Fruit fly (Drosophila melanogaster) whole organism, prepupa: ENCODE data around the gene CG42759.

Source experiments
- CG10631 ChIP-seq: fragments of 200-800 bp; sonication (Bioruptor generic); optimal IDR thresholded peaks from 2 replicates; lab custom pipeline; 2016; ENCODE audit warnings: missing biosample characterization, missing genetic modification characterization
- CG11902 ChIP-seq: fragments of 200-800 bp; sonication (Bioruptor generic); optimal IDR thresholded peaks from 3 replicates; lab custom pipeline; 2016; ENCODE audit warnings: missing biosample characterization, missing genetic modification characterization
- CG15336 ChIP-seq: fragments of 200-800 bp; sonication (Bioruptor generic); IDR thresholded peaks from 2 replicates; pipeline ENCODE4 v1.3.6; 2022; ENCODE audit warnings: missing biosample characterization, missing genetic modification characterization
- CG32006 ChIP-seq: fragments of 200-800 bp; sonication (Bioruptor generic); optimal IDR thresholded peaks from 3 replicates; lab custom pipeline; 2017; ENCODE audit warnings: missing biosample characterization, mild to moderate bottlenecking, missing genetic modification characterization
- CG4318 ChIP-seq: fragments of 200-800 bp; sonication (Bioruptor generic); optimal IDR thresholded peaks from 3 replicates; lab custom pipeline; 2017; ENCODE audit warnings: missing biosample characterization, mild to moderate bottlenecking, missing genetic modification characterization
- CG6792 ChIP-seq: fragments of 200-800 bp; sonication (Bioruptor generic); optimal IDR thresholded peaks from 3 replicates; lab custom pipeline; 2016; ENCODE audit warnings: missing biosample characterization, missing genetic modification characterization
- CG6808 ChIP-seq: fragments of 200-800 bp; sonication (Bioruptor generic); optimal IDR thresholded peaks from 3 replicates; lab custom pipeline; 2017; ENCODE audit warnings: missing biosample characterization, missing genetic modification characterization, mild to moderate bottlenecking, moderate library complexity, missing genetic modification reagents
- CG8319 ChIP-seq: fragments of 200-800 bp; sonication (Bioruptor generic); optimal IDR thresholded peaks from 3 replicates; lab custom pipeline; 2016; ENCODE audit warnings: missing biosample characterization, missing genetic modification characterization
- CG8632 ChIP-seq: fragments of 200-800 bp; sonication (Bioruptor generic); optimal IDR thresholded peaks from 3 replicates; lab custom pipeline; 2016; ENCODE audit warnings: missing biosample characterization, missing genetic modification characterization
- CG9139 ChIP-seq: fragments of 200-800 bp; sonication (Bioruptor generic); optimal IDR thresholded peaks from 3 replicates; lab custom pipeline; 2017; ENCODE audit warnings: missing biosample characterization, mild to moderate bottlenecking, missing genetic modification characterization
- Eip75B ChIP-seq: fragments of 200-800 bp; sonication (Bioruptor generic); optimal IDR thresholded peaks from 3 replicates; lab custom pipeline; 2016; ENCODE audit warnings: missing biosample characterization, missing genetic modification characterization
- Eip78C ChIP-seq: fragments of 200-800 bp; sonication (Bioruptor generic); peaks from one replicate; lab custom pipeline; 2016; ENCODE audit warnings: missing biosample characterization, missing genetic modification characterization
- Eip93F ChIP-seq: fragments of 200-800 bp; sonication (Bioruptor generic); optimal IDR thresholded peaks from 2 replicates; lab custom pipeline; 2016; ENCODE audit warnings: missing biosample characterization, mild to moderate bottlenecking, missing genetic modification characterization
- Gug ChIP-seq: fragments of 200-800 bp; sonication (Bioruptor generic); IDR thresholded peaks from 2 replicates; pipeline ENCODE4 v1.3.6; 2022; ENCODE audit warnings: missing biosample characterization, missing genetic modification characterization
- Hr4 ChIP-seq: fragments of 200-800 bp; sonication (Bioruptor generic); optimal IDR thresholded peaks from 3 replicates; lab custom pipeline; 2016; ENCODE audit warnings: missing biosample characterization, missing genetic modification characterization
- Met ChIP-seq: fragments of 200-800 bp; sonication (Bioruptor generic); optimal IDR thresholded peaks from 3 replicates; lab custom pipeline; 2016; ENCODE audit warnings: missing biosample characterization, missing genetic modification characterization
- OdsH ChIP-seq: fragments of 200-800 bp; sonication (Bioruptor generic); optimal IDR thresholded peaks from 3 replicates; lab custom pipeline; 2016; ENCODE audit warnings: missing biosample characterization, missing genetic modification characterization
- Sox102F ChIP-seq: fragments of 200-800 bp; sonication (Bioruptor generic); optimal IDR thresholded peaks from 2 replicates; lab custom pipeline; 2016; ENCODE audit warnings: missing biosample characterization, mild to moderate bottlenecking, missing genetic modification characterization
- acj6 ChIP-seq: fragments of 200-800 bp; sonication (Bioruptor generic); optimal IDR thresholded peaks from 3 replicates; lab custom pipeline; 2016; ENCODE audit warnings: missing biosample characterization, missing genetic modification characterization
- cyc ChIP-seq: fragments of 200-800 bp; sonication (Bioruptor generic); optimal IDR thresholded peaks from 3 replicates; lab custom pipeline; 2016; ENCODE audit warnings: missing biosample characterization, missing genetic modification characterization
- dsx ChIP-seq: fragments of 200-800 bp; optimal IDR thresholded peaks from 3 replicates; lab custom pipeline; 2019; ENCODE audit warnings: missing biosample characterization, mild to moderate bottlenecking, missing genetic modification characterization, moderate library complexity; ENCODE audit not compliant: poor library complexity, severe bottlenecking
- eg ChIP-seq: fragments of 200-800 bp; sonication (Bioruptor generic); IDR thresholded peaks from 3 replicates; pipeline ENCODE4 v1.3.6; 2022; ENCODE audit warnings: missing biosample characterization, missing genetic modification characterization
- esn ChIP-seq: fragments of 200-800 bp; sonication (Bioruptor generic); optimal IDR thresholded peaks from 2 replicates; lab custom pipeline; 2016; ENCODE audit warnings: missing biosample characterization, mild to moderate bottlenecking, missing genetic modification characterization, moderate library complexity
- fd85E ChIP-seq: fragments of 200-800 bp; sonication (Bioruptor generic); optimal IDR thresholded peaks from 3 replicates; lab custom pipeline; 2016; ENCODE audit warnings: missing biosample characterization, missing genetic modification characterization
- lz ChIP-seq: fragments of 200-800 bp; sonication (Bioruptor generic); optimal IDR thresholded peaks from 3 replicates; lab custom pipeline; 2016; ENCODE audit warnings: missing biosample characterization, missing genetic modification characterization
- salr ChIP-seq, 2 experiments: fragments of 200-800 bp; sonication (Bioruptor generic); optimal IDR thresholded peaks; 3 replicates each; lab custom pipeline; 2016 to 2018; ENCODE audit warnings: missing biosample characterization in 2 of 2, missing genetic modification characterization in 2 of 2, mild to moderate bottlenecking in 1 of 2
- spab ChIP-seq: fragments of 200-800 bp; sonication (Bioruptor generic); optimal IDR thresholded peaks from 2 replicates; lab custom pipeline; 2017; ENCODE audit warnings: missing biosample characterization, mild to moderate bottlenecking, missing genetic modification characterization, missing genetic modification reagents
- ss ChIP-seq, 2 experiments: fragments of 200-800 bp; sonication (Bioruptor generic); optimal IDR thresholded peaks; 2 replicates in 1 of 2; 3 replicates in 1 of 2; lab custom pipeline; 2017 to 2018; ENCODE audit warnings: mild to moderate bottlenecking in 2 of 2, missing biosample characterization in 2 of 2, missing genetic modification characterization in 2 of 2, moderate library complexity in 1 of 2
- vri ChIP-seq: fragments of 200-800 bp; sonication (Bioruptor generic); optimal IDR thresholded peaks from 3 replicates; lab custom pipeline; 2016; ENCODE audit warnings: missing biosample characterization, mild to moderate bottlenecking, missing genetic modification characterization

The CG42759 gene

DNA sequence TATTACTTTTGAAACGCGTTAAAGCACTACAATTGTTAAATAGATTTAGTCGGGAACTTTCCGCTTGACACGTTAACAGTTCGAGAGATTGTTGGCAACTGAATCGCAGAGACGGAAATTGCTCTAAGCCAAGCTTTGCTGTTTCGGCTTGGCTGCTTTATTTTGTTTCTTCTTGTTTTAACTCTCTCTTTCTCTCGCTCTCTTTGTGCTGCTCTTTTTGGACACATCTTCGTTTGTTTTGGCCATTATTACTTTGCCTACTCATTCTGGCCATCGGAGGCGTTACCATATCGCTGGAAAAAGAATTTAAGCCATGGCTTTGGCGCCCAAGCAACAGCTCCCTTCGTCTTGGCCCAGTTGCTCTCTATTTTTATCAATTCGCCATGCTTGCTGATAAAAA lies 46.6 kb downstream of the CG42759 start, which contains the start of gene CG12814 (continued):
- TF ChIP-seq spab (GFP tag; lab: Kevin White, UChicago) (peak; percentile 15), fd85E (GFP tag; lab: Kevin White, UChicago) (no peak), dsx (GFP tag; lab: Kevin White, UChicago) (peak; percentile 60), CG10631 (GFP tag; lab: Kevin White, UChicago) (no peak), lz (GFP tag; lab: Kevin White, UChicago) (no peak), CG32006 (GFP tag; lab: Kevin White, UChicago) (no peak), CG8319 (GFP tag; lab: Kevin White, UChicago) (no peak), CG9139 (peak; percentile 83), cyc (GFP tag; lab: Kevin White, UChicago) (no peak), Eip78C (GFP tag; lab: Kevin White, UChicago) (peak; percentile 66), CG8632 (peak; percentile 25), Eip75B (GFP tag; lab: Kevin White, UChicago) (no peak), CG11902 (GFP tag; lab: Kevin White, UChicago) (no peak), OdsH (GFP tag; lab: Kevin White, UChicago) (no peak), CG6808 (GFP tag; lab: Kevin White, UChicago) (peak; percentile 74), Sox102F (GFP tag; lab: Kevin White, UChicago) (peak; percentile 50), Met (GFP tag; lab: Kevin White, UChicago) (no peak), CG6792 (GFP tag; lab: Kevin White, UChicago) (no peak), Hr4 (GFP tag; lab: Kevin White, UChicago) (no peak), acj6 (GFP tag; lab: Kevin White, UChicago) (no peak), CG15336 (peak; percentile 68)

DNA sequence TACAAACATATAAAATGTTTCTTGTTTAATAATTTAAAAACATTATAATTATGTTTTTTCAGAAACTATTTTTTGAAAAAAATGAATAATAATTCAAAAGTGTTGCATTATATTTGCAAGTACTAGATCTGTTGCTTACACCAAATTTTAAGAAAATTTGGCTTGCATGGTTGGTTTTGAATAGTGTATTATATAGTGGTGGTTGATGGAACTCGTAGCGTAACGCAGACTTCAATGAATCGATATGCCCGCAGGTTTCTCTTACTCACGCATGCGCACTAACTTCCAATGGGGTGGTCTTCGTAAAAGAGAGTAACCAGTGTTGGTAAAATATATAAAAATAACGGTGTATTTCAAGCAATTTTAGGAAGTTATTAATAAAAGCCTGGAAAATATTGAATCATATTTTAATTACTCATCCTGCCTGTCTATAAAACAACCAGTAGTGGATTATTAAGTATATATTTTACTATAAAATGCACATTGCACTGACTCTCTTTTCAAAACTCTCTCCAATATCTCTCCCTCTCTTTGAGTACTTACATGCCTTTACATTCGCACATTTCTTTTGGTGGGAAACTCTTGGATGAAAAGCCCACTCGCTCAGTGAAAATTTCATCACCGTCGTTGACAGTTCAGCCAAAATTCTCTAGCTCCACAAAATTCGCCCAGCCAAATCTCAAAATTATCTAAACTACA lies 47.4 kb downstream of the CG42759 start, which contains the start of gene Syn:
Syn (plus strand) TSS at position 606 of the 699 bp plus-strand sequence.
- no peak for TF ChIP-seq lz (GFP tag; lab: Kevin White, UChicago)
- TF ChIP-seq CG11902 (GFP tag; lab: Kevin White, UChicago) = no peak
- no peak for TF ChIP-seq CG6808 (GFP tag; lab: Kevin White, UChicago)
- no peak for TF ChIP-seq CG9139
- no peak for TF ChIP-seq Gug (GFP tag; lab: Robert Waterston, UW)
- no peak for TF ChIP-seq Eip93F (GFP tag; lab: Kevin White, UChicago)
- peak; percentile 37 for TF ChIP-seq Hr4 (GFP tag; lab: Kevin White, UChicago)
- TF ChIP-seq Sox102F (GFP tag; lab: Kevin White, UChicago) = no peak
- no peak for TF ChIP-seq esn (GFP tag; lab: Kevin White, UChicago)
- TF ChIP-seq vri (GFP tag; lab: Kevin White, UChicago) = no peak
- TF ChIP-seq CG4318 (GFP tag; lab: Kevin White, UChicago) = no peak
- TF ChIP-seq CG6792 (GFP tag; lab: Kevin White, UChicago) = no peak
- peak; percentile 4 for TF ChIP-seq CG32006 (GFP tag; lab: Kevin White, UChicago)
- no peak for TF ChIP-seq salr (GFP tag; optimal IDR thresholded peaks at IDR 0.05; lab: Kevin White, UChicago)
- TF ChIP-seq ss (GFP tag; optimal IDR thresholded peaks at IDR 0.05; lab: Kevin White, UChicago) = no peak
- TF ChIP-seq eg (GFP tag; lab: Robert Waterston, UW) = no peak
- TF ChIP-seq Eip78C (GFP tag; lab: Kevin White, UChicago) = peak; percentile 48
